Worm (Caenorhabditis elegans) whole organism, L2 larva: ENCODE measurements around the gene sand-1.

ENCODE experiments used
- C34F6.9 ChIP-seq: fragments of 150-350 bp; optimal IDR thresholded peaks from 2 replicates; lab custom pipeline; 2014; ENCODE audit warnings: missing biosample characterization, missing genetic modification characterization
- ceh-16 ChIP-seq: fragments of 150-350 bp; optimal IDR thresholded peaks from 2 replicates; lab custom pipeline; 2014; ENCODE audit warnings: missing biosample characterization, missing genetic modification characterization
- crh-2 ChIP-seq: sonication (generic microtip); optimal IDR thresholded peaks from 2 replicates; lab custom pipeline; 2017; ENCODE audit warnings: missing biosample characterization, missing genetic modification characterization
- egl-27 ChIP-seq: sonication (generic microtip); optimal IDR thresholded peaks from 3 replicates; lab custom pipeline; 2017; ENCODE audit warnings: missing biosample characterization, missing genetic modification reagents, missing genetic modification characterization
- fos-1 ChIP-seq: fragments of 150-350 bp; optimal IDR thresholded peaks from 2 replicates; lab custom pipeline; 2014; ENCODE audit warnings: missing biosample characterization, missing genetic modification characterization
- lsy-2 ChIP-seq, 2 experiments: fragments of 150-350 bp in 1 of 2; sonication (generic microtip) in 1 of 2; optimal IDR thresholded peaks; 2 replicates each; lab custom pipeline; 2014 to 2017; ENCODE audit warnings: missing biosample characterization in 2 of 2, missing genetic modification characterization in 2 of 2
- nhr-129 ChIP-seq: fragments of 150-350 bp; optimal IDR thresholded peaks from 2 replicates; lab custom pipeline; 2014; ENCODE audit warnings: missing biosample characterization, missing genetic modification characterization
- unc-55 ChIP-seq: fragments of 150-350 bp; sonication (generic microtip); optimal IDR thresholded peaks from 3 replicates; lab custom pipeline; 2014; ENCODE audit warnings: missing biosample characterization, missing genetic modification reagents, missing genetic modification characterization
- unc-62 ChIP-seq: fragments of 150-350 bp; optimal IDR thresholded peaks from 2 replicates; lab custom pipeline; 2014; ENCODE audit warnings: missing biosample characterization, missing genetic modification reagents, missing genetic modification characterization

- no peak for TF ChIP-seq fos-1 (tag; lab: Kevin White, UChicago)
- no peak for TF ChIP-seq unc-55
- TF ChIP-seq crh-2 (tag; lab: Kevin White, UChicago) = no peak
- no peak for TF ChIP-seq unc-62
- TF ChIP-seq egl-27 (tag; lab: Kevin White, UChicago) = no peak
- TF ChIP-seq lsy-2 (tag; optimal IDR thresholded peaks at IDR 0.05; lab: Kevin White, UChicago) = no peak
- TF ChIP-seq C34F6.9 (tag; lab: Kevin White, UChicago) = no peak
- no peak for TF ChIP-seq nhr-129 (tag; lab: Kevin White, UChicago)
- no peak for TF ChIP-seq ceh-16 (tag; lab: Kevin White, UChicago)
Measured at ce11 chrIV:5396769-5397168, 30.1 kb downstream of the sand-1 start, which contains the start of gene ZK616.3.
